Worm (Caenorhabditis elegans): ENCODE data around the gene F59A1.6.
"Not testable (repeated sequence)": the region's sequence is repeated elsewhere in the genome, so short reads cannot be mapped to it uniquely, and the experiment has no call there.

- peak; percentile 36 for TF ChIP-seq hmg-1.2 (GFP tag; IDR thresholded peaks at IDR 0.05)
- TF ChIP-seq F22D6.2 (tag; optimal IDR thresholded peaks at IDR 0.05); hlh-26 (GFP tag; conservative IDR thresholded peaks at IDR 0.05); egl-18 (GFP tag; IDR thresholded peaks at IDR 0.05); unc-130 (GFP tag; optimal IDR thresholded peaks at IDR 0.05); ceh-79 (tag; optimal IDR thresholded peaks at IDR 0.05); snpc-4 (GFP tag; optimal IDR thresholded peaks at IDR 0.05); snpc-4 (tag; optimal IDR thresholded peaks at IDR 0.05); unc-62 (GFP tag; optimal IDR thresholded peaks at IDR 0.05): not testable (repeated sequence)
- peak; percentile 29 for TF ChIP-seq athp-1 (tag; optimal IDR thresholded peaks at IDR 0.05)
- TF ChIP-seq lin-26 (GFP tag; IDR thresholded peaks at IDR 0.05) = peak; percentile 88
Observed at ce11 chrV:17687398-17687797, 2.5 kb downstream of the F59A1.6 start.
